Fruit fly (Drosophila melanogaster) whole organism, embryonic: ENCODE data around the gene CG10029.

Source experiments
- CG15269 ChIP-seq: fragments of 200-800 bp; sonication (Bioruptor generic); optimal IDR thresholded peaks from 2 replicates; lab custom pipeline; 2018; ENCODE audit warnings: missing biosample characterization, mild to moderate bottlenecking, missing genetic modification characterization, moderate library complexity
- ham ChIP-seq: fragments of 200-800 bp; sonication (Bioruptor generic); IDR thresholded peaks from 2 replicates; pipeline ENCODE4 v1.3.6; 2022; ENCODE audit warnings: missing biosample characterization, missing genetic modification characterization
- sug ChIP-seq: fragments of 200-800 bp; optimal IDR thresholded peaks from 2 replicates; lab custom pipeline; 2019; ENCODE audit warnings: missing biosample characterization, mild to moderate bottlenecking, missing genetic modification characterization, moderate library complexity

DNA sequence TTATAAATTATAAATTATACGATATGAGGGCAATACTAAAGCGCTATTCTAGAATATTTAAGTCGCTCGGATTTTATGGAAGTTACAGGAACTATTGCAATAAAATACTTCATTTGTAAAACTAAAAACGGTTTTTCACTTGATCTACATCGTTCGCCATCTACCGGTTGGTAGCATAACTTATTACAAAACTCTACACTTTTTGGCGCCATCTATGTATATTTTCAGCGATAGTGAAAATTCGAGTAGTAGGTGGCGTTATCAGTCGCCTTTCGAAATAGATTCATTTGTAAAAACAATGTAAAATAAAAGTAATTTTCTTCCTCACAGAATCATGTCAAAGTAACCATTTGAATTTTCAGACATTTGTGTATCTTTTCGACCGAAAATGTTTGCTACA, 29.4 kb upstream of the CG10029 start, which contains the start of gene nxf4:
- TF ChIP-seq ham (GFP tag; lab: Robert Waterston, UW), result no peak
- TF ChIP-seq CG15269 (tag; lab: Kevin White, UChicago), result peak; percentile 43
- TF ChIP-seq sug, result peak; percentile 68
